Worm (Caenorhabditis elegans) whole organism, L3 larva: ENCODE data around the gene F22F4.9.

Experiments used
- R02D3.7 ChIP-seq: fragments of 150-350 bp; optimal IDR thresholded peaks from 2 replicates; lab custom pipeline; 2014; ENCODE audit warnings: missing biosample characterization, missing genetic modification characterization
- ZK546.5 ChIP-seq: sonication (generic microtip); optimal IDR thresholded peaks from 2 replicates; lab custom pipeline; 2017; ENCODE audit warnings: missing biosample characterization, missing genetic modification characterization
- aly-2 ChIP-seq: fragments of 150-350 bp; optimal IDR thresholded peaks from 2 replicates; lab custom pipeline; 2014; ENCODE audit warnings: missing biosample characterization, missing genetic modification characterization
- ama-1 ChIP-seq: fragments of 150-350 bp; optimal IDR thresholded peaks from 2 replicates; lab custom pipeline; 2018
- ceh-16 ChIP-seq: sonication (generic microtip); optimal IDR thresholded peaks from 2 replicates; lab custom pipeline; 2017; ENCODE audit warnings: missing biosample characterization, missing genetic modification characterization
- ceh-28 ChIP-seq: fragments of 150-350 bp; optimal IDR thresholded peaks from 2 replicates; lab custom pipeline; 2014; ENCODE audit warnings: missing biosample characterization, missing genetic modification reagents, missing genetic modification characterization
- ceh-82 ChIP-seq: fragments of 150-350 bp; optimal IDR thresholded peaks from 2 replicates; lab custom pipeline; 2014; ENCODE audit warnings: missing biosample characterization, missing genetic modification characterization
- daf-12 ChIP-seq: fragments of 150-350 bp; optimal IDR thresholded peaks from 2 replicates; lab custom pipeline; 2014; ENCODE audit warnings: missing biosample characterization, missing genetic modification reagents, missing genetic modification characterization
- egl-27 ChIP-seq: sonication (generic microtip); optimal IDR thresholded peaks from 4 replicates; lab custom pipeline; 2017; ENCODE audit warnings: missing biosample characterization, missing genetic modification reagents, missing genetic modification characterization
- egl-5 ChIP-seq: fragments of 150-350 bp; optimal IDR thresholded peaks from 2 replicates; lab custom pipeline; 2017; ENCODE audit warnings: missing biosample characterization, missing genetic modification reagents, missing genetic modification characterization, inconsistent platforms
- elt-1 ChIP-seq: fragments of 150-350 bp; optimal IDR thresholded peaks from 2 replicates; lab custom pipeline; 2014; ENCODE audit warnings: missing biosample characterization, missing genetic modification characterization
- elt-2 ChIP-seq: sonication (generic microtip); optimal IDR thresholded peaks from 2 replicates; lab custom pipeline; 2016; ENCODE audit warnings: missing genetic modification reagents, mild to moderate bottlenecking, missing genetic modification characterization, missing compliant biosample characterization
- elt-3 ChIP-seq, 3 experiments: fragments of 150-350 bp in 1 of 3; sonication (generic microtip) in 2 of 3; optimal IDR thresholded peaks; 2 replicates in 2 of 3; 4 replicates in 1 of 3; lab custom pipeline; 2014 to 2017; ENCODE audit warnings: missing biosample characterization in 3 of 3, missing genetic modification characterization in 3 of 3
- fkh-2 ChIP-seq: fragments of 150-350 bp; optimal IDR thresholded peaks from 2 replicates; lab custom pipeline; 2014; ENCODE audit warnings: missing biosample characterization, missing genetic modification reagents, missing genetic modification characterization
- fos-1 ChIP-seq: fragments of 150-350 bp; optimal IDR thresholded peaks from 2 replicates; lab custom pipeline; 2014; ENCODE audit warnings: missing biosample characterization, missing genetic modification characterization
- hmg-11 ChIP-seq: sonication (generic microtip); optimal IDR thresholded peaks from 2 replicates; lab custom pipeline; 2016; ENCODE audit warnings: missing genetic modification characterization, missing compliant biosample characterization
- jun-1 ChIP-seq: fragments of 150-350 bp; optimal IDR thresholded peaks from 2 replicates; lab custom pipeline; 2014; ENCODE audit warnings: missing biosample characterization, missing genetic modification reagents, missing genetic modification characterization
- lin-15B ChIP-seq: fragments of 150-350 bp; optimal IDR thresholded peaks from 2 replicates; lab custom pipeline; 2014; ENCODE audit warnings: missing biosample characterization, missing genetic modification characterization
- lin-39 ChIP-seq: fragments of 150-350 bp; optimal IDR thresholded peaks from 2 replicates; lab custom pipeline; 2018; ENCODE audit warnings: missing biosample characterization, missing genetic modification reagents, missing genetic modification characterization
- lsy-12 ChIP-seq: sonication (generic microtip); optimal IDR thresholded peaks from 2 replicates; lab custom pipeline; 2016; ENCODE audit warnings: mild to moderate bottlenecking, missing genetic modification characterization, missing compliant biosample characterization
- mdl-1 ChIP-seq: fragments of 150-350 bp; optimal IDR thresholded peaks from 2 replicates; lab custom pipeline; 2014; ENCODE audit warnings: missing biosample characterization, missing genetic modification characterization
- mml-1 ChIP-seq: fragments of 150-350 bp; sonication (generic microtip); optimal IDR thresholded peaks from 3 replicates; lab custom pipeline; 2014; ENCODE audit warnings: missing biosample characterization, missing genetic modification characterization
- nfya-1 ChIP-seq: sonication (generic microtip); optimal IDR thresholded peaks from 2 replicates; lab custom pipeline; 2017; ENCODE audit warnings: missing genetic modification characterization, mild to moderate bottlenecking, missing compliant biosample characterization, antibody characterized with exemption, moderate library complexity; ENCODE audit not compliant: insufficient read depth
- nhr-11 ChIP-seq: fragments of 150-350 bp; optimal IDR thresholded peaks from 2 replicates; lab custom pipeline; 2014; ENCODE audit warnings: missing biosample characterization, missing genetic modification characterization
- nhr-12 ChIP-seq: fragments of 150-350 bp; optimal IDR thresholded peaks from 2 replicates; lab custom pipeline; 2014; ENCODE audit warnings: missing biosample characterization, missing genetic modification characterization
- nhr-23 ChIP-seq: fragments of 150-350 bp; optimal IDR thresholded peaks from 2 replicates; lab custom pipeline; 2014; ENCODE audit warnings: missing biosample characterization, missing genetic modification reagents, missing genetic modification characterization
- nhr-237 ChIP-seq: fragments of 150-350 bp; optimal IDR thresholded peaks from 2 replicates; lab custom pipeline; 2014; ENCODE audit warnings: missing biosample characterization, missing genetic modification characterization
- nhr-25 ChIP-seq: sonication (generic microtip); optimal IDR thresholded peaks from 2 replicates; lab custom pipeline; 2017; ENCODE audit warnings: missing biosample characterization, missing genetic modification characterization
- nhr-28 ChIP-seq: fragments of 150-350 bp; optimal IDR thresholded peaks from 2 replicates; lab custom pipeline; 2014; ENCODE audit warnings: missing biosample characterization, missing genetic modification characterization
- nhr-43 ChIP-seq: sonication (generic microtip); optimal IDR thresholded peaks from 2 replicates; lab custom pipeline; 2016; ENCODE audit warnings: mild to moderate bottlenecking, missing genetic modification characterization, missing compliant biosample characterization; ENCODE audit not compliant: poor library complexity, severe bottlenecking
- nhr-76 ChIP-seq: fragments of 150-350 bp; sonication (generic microtip); optimal IDR thresholded peaks from 5 replicates; lab custom pipeline; 2014; ENCODE audit warnings: missing biosample characterization, missing genetic modification characterization
- nhr-77 ChIP-seq: fragments of 150-350 bp; optimal IDR thresholded peaks from 2 replicates; lab custom pipeline; 2014; ENCODE audit warnings: missing biosample characterization, missing genetic modification characterization
- pha-4 ChIP-seq: fragments of 150-350 bp; optimal IDR thresholded peaks from 2 replicates; lab custom pipeline; 2014; ENCODE audit warnings: missing biosample characterization, missing genetic modification reagents, missing genetic modification characterization
- pqm-1 ChIP-seq: fragments of 150-350 bp; optimal IDR thresholded peaks from 2 replicates; lab custom pipeline; 2017; ENCODE audit warnings: missing biosample characterization, missing genetic modification characterization, inconsistent platforms
- skn-1 ChIP-seq: fragments of 150-350 bp; optimal IDR thresholded peaks from 2 replicates; lab custom pipeline; 2014; ENCODE audit warnings: missing biosample characterization, missing genetic modification characterization
- snpc-4 ChIP-seq: fragments of 150-350 bp; optimal IDR thresholded peaks from 2 replicates; lab custom pipeline; 2014; ENCODE audit warnings: missing biosample characterization, missing genetic modification characterization
- tbx-2 ChIP-seq: sonication (generic microtip); optimal IDR thresholded peaks from 2 replicates; lab custom pipeline; 2016; ENCODE audit warnings: mild to moderate bottlenecking, missing genetic modification characterization, missing compliant biosample characterization
- unc-62 ChIP-seq: fragments of 150-350 bp; sonication (generic microtip); optimal IDR thresholded peaks from 4 replicates; lab custom pipeline; 2014; ENCODE audit warnings: missing biosample characterization, missing genetic modification reagents, missing genetic modification characterization
- ztf-11 ChIP-seq: fragments of 150-350 bp; optimal IDR thresholded peaks from 2 replicates; lab custom pipeline; 2014; ENCODE audit warnings: missing biosample characterization, missing genetic modification characterization
- ztf-4 ChIP-seq: fragments of 150-350 bp; optimal IDR thresholded peaks from 2 replicates; lab custom pipeline; 2014; ENCODE audit warnings: missing biosample characterization, missing genetic modification characterization

Gene F22F4.9

ce11 chrX:5999103-5999554 lies at the start of gene F22F4.9:
F22F4.9 (minus strand) TSS chrX:5999504.
- no peak for TF ChIP-seq elt-3 (tag; optimal IDR thresholded peaks at IDR 0.05; lab: Kevin White, UChicago)
- TF ChIP-seq pha-4 (tag; lab: Kevin White, UChicago), result peak; percentile 66
- no peak for TF ChIP-seq nfya-1 (tag; lab: Kevin White, UChicago)
- TF ChIP-seq elt-1 (tag; lab: Kevin White, UChicago), result no peak
- TF ChIP-seq nhr-12 (tag; lab: Kevin White, UChicago), result no peak

ce11 chrX:6048508-6048907 lies 49.2 kb upstream of the F22F4.9 start, which contains the start of gene pak-1:
pak-1 (minus strand) TSS chrX:6048608.
- no peak for TF ChIP-seq lsy-12 (tag; lab: Kevin White, UChicago)
- TF ChIP-seq jun-1, result no peak
- no peak for TF ChIP-seq mml-1 (tag; lab: Kevin White, UChicago)
- TF ChIP-seq nhr-28, result no peak
- TF ChIP-seq aly-2 (tag; lab: Kevin White, UChicago), result no peak
- no peak for TF ChIP-seq ZK546.5 (tag; lab: Kevin White, UChicago)
- TF ChIP-seq snpc-4 (tag; lab: Kevin White, UChicago), result no peak
- TF ChIP-seq ztf-11 (tag; lab: Kevin White, UChicago), result no peak
- no peak for TF ChIP-seq fkh-2 (tag; lab: Kevin White, UChicago)
- no peak for TF ChIP-seq elt-1 (tag; lab: Kevin White, UChicago)
- TF ChIP-seq nhr-76 (tag; lab: Kevin White, UChicago), result no peak
- TF ChIP-seq ama-1 (lab: Kevin White, UChicago), result no peak
- TF ChIP-seq nfya-1 (tag; lab: Kevin White, UChicago), result no peak

ce11 chrX:6043283-6043682 lies 44.0 kb upstream of the F22F4.9 start:
- peak; percentile 8 for TF ChIP-seq elt-2 (tag; lab: Kevin White, UChicago)
- no peak for TF ChIP-seq mdl-1
- TF ChIP-seq daf-12 (tag; lab: Kevin White, UChicago), result no peak
- TF ChIP-seq lin-15B (tag; lab: Kevin White, UChicago), result no peak
- no peak for TF ChIP-seq ZK546.5 (tag; lab: Kevin White, UChicago)
- TF ChIP-seq jun-1, result peak; percentile 37
- peak; percentile 79 for TF ChIP-seq pha-4 (tag; lab: Kevin White, UChicago)

ce11 chrX:6041995-6042481 lies 42.7 kb upstream of the F22F4.9 start:
- TF ChIP-seq hmg-11 (tag; lab: Kevin White, UChicago) (peak; percentile 58), mdl-1 (peak; percentile 19), pha-4 (tag; lab: Kevin White, UChicago) (peak; percentile 92), nhr-237 (no peak), ztf-4 (tag; lab: Kevin White, UChicago) (no peak), egl-5 (tag; lab: Kevin White, UChicago) (peak; percentile 67), skn-1 (no peak), nhr-76 (tag; lab: Kevin White, UChicago) (no peak), ceh-82 (no peak), mml-1 (tag; lab: Kevin White, UChicago) (no peak), egl-27 (peak; percentile 49), ztf-11 (tag; lab: Kevin White, UChicago) (no peak), nhr-11 (tag; lab: Kevin White, UChicago) (no peak), jun-1 (peak; percentile 92), tbx-2 (tag; lab: Kevin White, UChicago) (peak; percentile 21), ceh-16 (no peak), lin-15B (tag; lab: Kevin White, UChicago) (peak; percentile 10), elt-2 (tag; lab: Kevin White, UChicago) (peak; percentile 92), ZK546.5 (tag; lab: Kevin White, UChicago) (no peak), lin-39 (peak; percentile 50), lsy-12 (tag; lab: Kevin White, UChicago) (peak; percentile 28), aly-2 (tag; lab: Kevin White, UChicago) (no peak), nhr-43 (tag; lab: Kevin White, UChicago) (peak; percentile 48), fos-1 (tag; lab: Kevin White, UChicago) (no peak), unc-62 (GFP tag; lab: Kevin White, UChicago) (peak; percentile 42), nfya-1 (tag; lab: Kevin White, UChicago) (peak; percentile 95), nhr-77 (tag; lab: Kevin White, UChicago) (no peak), pqm-1 (tag; lab: Kevin White, UChicago) (peak; percentile 81), ceh-28 (tag; lab: Kevin White, UChicago) (peak; percentile 44), ama-1 (lab: Kevin White, UChicago) (peak; percentile 59), nhr-23 (tag; lab: Kevin White, UChicago) (peak; percentile 93), elt-1 (tag; lab: Kevin White, UChicago) (peak; percentile 28), R02D3.7 (peak; percentile 21), elt-3 (tag; optimal IDR thresholded peaks at IDR 0.05; lab: Kevin White, UChicago) (peak in 2 of 3 experiments; percentile 14 to 55), nhr-25 (tag; lab: Kevin White, UChicago) (peak; percentile 86)
